Fruit fly (Drosophila melanogaster) whole organism, adult: ENCODE data around the gene Hsp26.

Experiments used
- CG12768 ChIP-seq: fragments of 200-800 bp; sonication (Bioruptor generic); optimal IDR thresholded peaks from 2 replicates; lab custom pipeline; 2017; ENCODE audit warnings: missing biosample characterization, missing genetic modification characterization, mild to moderate bottlenecking, moderate library complexity, missing genetic modification reagents
- CG33017 ChIP-seq: fragments of 200-800 bp; sonication (Bioruptor generic); optimal IDR thresholded peaks from 2 replicates; lab custom pipeline; 2018; ENCODE audit warnings: missing biosample characterization, mild to moderate bottlenecking, missing genetic modification characterization, moderate library complexity
- CG7101 ChIP-seq: fragments of 200-800 bp; sonication (Bioruptor generic); optimal IDR thresholded peaks from 2 replicates; lab custom pipeline; 2018; ENCODE audit warnings: missing biosample characterization, mild to moderate bottlenecking, missing genetic modification characterization, moderate library complexity
- bab1 ChIP-seq: fragments of 200-800 bp; sonication (Bioruptor generic); optimal IDR thresholded peaks from 3 replicates; lab custom pipeline; 2019; ENCODE audit warnings: missing biosample characterization, mild to moderate bottlenecking, missing genetic modification characterization, moderate library complexity
- tj ChIP-seq: fragments of 200-800 bp; sonication (Bioruptor generic); optimal IDR thresholded peaks from 3 replicates; lab custom pipeline; 2017; ENCODE audit warnings: missing biosample characterization, mild to moderate bottlenecking, missing genetic modification characterization, moderate library complexity

DNA sequence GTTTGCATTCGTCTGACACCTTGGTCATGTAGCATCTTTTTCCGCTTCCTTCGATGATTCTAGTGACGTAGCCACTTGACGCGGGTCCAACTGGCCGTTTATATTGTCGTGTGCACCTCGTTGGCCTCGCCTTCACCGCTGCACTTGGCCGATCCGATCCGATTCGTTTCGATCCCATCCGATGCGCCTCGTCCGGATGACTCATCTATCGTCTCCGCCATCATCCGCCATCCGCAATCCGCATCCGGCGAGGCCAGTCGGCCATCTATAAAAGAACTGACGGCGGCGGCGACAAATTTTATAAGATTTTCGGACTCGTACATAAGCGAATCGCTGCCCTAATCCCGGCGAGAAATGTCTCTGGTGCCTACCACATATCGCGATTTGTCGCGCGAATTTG, 2.1 kb downstream of the Hsp26 start, which contains the start of gene CG4461:
- TF ChIP-seq CG7101 (tag; lab: Kevin White, UChicago) (no peak), bab1 (no peak), CG33017 (tag; lab: Kevin White, UChicago) (no peak), CG12768 (GFP tag; lab: Kevin White, UChicago) (no peak), tj (no peak)
